Fruit fly (Drosophila melanogaster): ENCODE results near the gene tara.
A peak's percentile ranks its signal among the peaks of the same experiment; 100 is the strongest.

tara gene

dm6 chr3R:16280003-16280998, 54.9 kb downstream of the tara start (continued):
- TF ChIP-seq Fer2 (tag; optimal IDR thresholded peaks at IDR 0.05) (peak; percentile 98), Hr51 (GFP tag; optimal IDR thresholded peaks at IDR 0.05) (peak; percentile 99 to 100), ham (GFP tag; IDR thresholded peaks at IDR 0.05) (peak; percentile 98), CG14710 (tag; optimal IDR thresholded peaks at IDR 0.05) (peak; percentile 99), stc (GFP tag; IDR thresholded peaks at IDR 0.05) (peak; percentile 100), Doc3 (GFP tag; IDR thresholded peaks at IDR 0.05; ENCODE audit: partially characterized antibody) (0 out of 3 replicates have a peak, but pooled peaks have one; percentile 26), Antp (GFP tag; optimal IDR thresholded peaks at IDR 0.05) (peak; percentile 98), bsh (GFP tag; optimal IDR thresholded peaks at IDR 0.05) (peak; percentile 95 to 100), CG12155 (GFP tag; optimal IDR thresholded peaks at IDR 0.05) (peak; percentile 99), B-H1 (GFP tag; IDR thresholded peaks at IDR 0.05) (peak; percentile 100; the same call in 2 of the 3 replicates), pita (GFP tag; optimal IDR thresholded peaks at IDR 0.05) (no peak), fu2 (GFP tag; optimal IDR thresholded peaks at IDR 0.05) (peak; percentile 99), H15 (GFP tag; IDR thresholded peaks at IDR 0.05) (peak; percentile 99), Kr (GFP tag; optimal IDR thresholded peaks at IDR 0.05) (peak; percentile 84), Sox102F (GFP tag; optimal IDR thresholded peaks at IDR 0.05) (peak; percentile 100), CG12659 (GFP tag; optimal IDR thresholded peaks at IDR 0.05) (peak; percentile 100), Elba2 (GFP tag; optimal IDR thresholded peaks at IDR 0.05) (peak; percentile 97), Xbp1 (GFP tag; optimal IDR thresholded peaks at IDR 0.05) (peak; percentile 99), scrt (GFP tag; optimal IDR thresholded peaks at IDR 0.05) (peak; percentile 98), dmrt11E (tag; optimal IDR thresholded peaks at IDR 0.05) (peak; percentile 100), gfzf (GFP tag; optimal IDR thresholded peaks at IDR 0.05) (peak; percentile 42), unc-4 (GFP tag; IDR thresholded peaks at IDR 0.05; ENCODE audit: partially characterized antibody) (peak; percentile 36; the same call in 1 of the 2 replicates), lbe (GFP tag; optimal IDR thresholded peaks at IDR 0.05) (peak; percentile 99), Chrac-16 (GFP tag; optimal IDR thresholded peaks at IDR 0.05) (peak; percentile 100), repo (GFP tag; optimal IDR thresholded peaks at IDR 0.05) (peak; percentile 99), CG9797 (GFP tag; optimal IDR thresholded peaks at IDR 0.05) (peak; percentile 57), C15 (GFP tag; IDR thresholded peaks at IDR 0.05) (peak; percentile 99), CG13123 (GFP tag; optimal IDR thresholded peaks at IDR 0.05) (peak; percentile 99), CG12071 (GFP tag; optimal IDR thresholded peaks at IDR 0.05) (peak; percentile 98), cato (GFP tag; optimal IDR thresholded peaks at IDR 0.05; ENCODE audit: borderline replicate concordance) (peak; percentile 99), Xrp1 (GFP tag; IDR thresholded peaks at IDR 0.05) (peak; percentile 100), Dbx (GFP tag; IDR thresholded peaks at IDR 0.05) (peak; percentile 100), CG6791 (GFP tag; IDR thresholded peaks at IDR 0.05; ENCODE audit: partially characterized antibody) (peak; percentile 37; the same call in 1 of the 3 replicates), Ets65A (GFP tag) (peak; percentile 100), wek (GFP tag; optimal IDR thresholded peaks at IDR 0.05) (peak; percentile 92), mam (GFP tag; optimal IDR thresholded peaks at IDR 0.05) (peak; percentile 99), sd (tag; optimal IDR thresholded peaks at IDR 0.05) (peak; percentile 98), CG10147 (GFP tag; optimal IDR thresholded peaks at IDR 0.05) (peak; percentile 99), shn (GFP tag; optimal IDR thresholded peaks at IDR 0.05) (peak; percentile 99), CG15696 (tag; optimal IDR thresholded peaks at IDR 0.05) (peak; percentile 99), emc (GFP tag; optimal IDR thresholded peaks at IDR 0.05) (peak; percentile 98), ac (GFP tag; optimal IDR thresholded peaks at IDR 0.05) (peak; percentile 97), h (optimal IDR thresholded peaks at IDR 0.05) (no peak), D19A (tag; optimal IDR thresholded peaks at IDR 0.05) (peak; percentile 98), crol (GFP tag; IDR thresholded peaks at IDR 0.05) (peak; percentile 83), sim (GFP tag; IDR thresholded peaks at IDR 0.05) (peak; percentile 100), MESR4 (GFP tag; optimal IDR thresholded peaks at IDR 0.05) (peak; percentile 90)
